Worm (Caenorhabditis elegans) whole organism, L1 larva: ENCODE measurements around the gene Y51H4A.24.
"Not testable (repeated sequence)": the region's sequence is repeated elsewhere in the genome, so short reads cannot be mapped to it uniquely, and the experiment has no call there.

Source experiments
- aly-2 ChIP-seq: fragments of 150-350 bp; optimal IDR thresholded peaks from 2 replicates; lab custom pipeline; 2014; ENCODE audit warnings: missing biosample characterization, missing genetic modification characterization
- elt-3 ChIP-seq, 6 experiments: fragments of 150-350 bp in 1 of 6; sonication (generic microtip); optimal IDR thresholded peaks; 2 replicates each; lab custom pipeline; 2017 to 2018; ENCODE audit warnings: missing biosample characterization in 6 of 6, missing genetic modification characterization in 6 of 6, inconsistent platforms in 1 of 6
- fos-1 ChIP-seq: fragments of 150-350 bp; optimal IDR thresholded peaks from 2 replicates; lab custom pipeline; 2014; ENCODE audit warnings: missing biosample characterization, missing genetic modification characterization
- nhr-77 ChIP-seq: fragments of 150-350 bp; optimal IDR thresholded peaks from 2 replicates; lab custom pipeline; 2014; ENCODE audit warnings: missing biosample characterization, missing genetic modification characterization
- nhr-90 ChIP-seq: sonication (generic microtip); optimal IDR thresholded peaks from 2 replicates; lab custom pipeline; 2016; ENCODE audit warnings: mild to moderate bottlenecking, missing genetic modification characterization, missing compliant biosample characterization; ENCODE audit not compliant: poor library complexity

DNA sequence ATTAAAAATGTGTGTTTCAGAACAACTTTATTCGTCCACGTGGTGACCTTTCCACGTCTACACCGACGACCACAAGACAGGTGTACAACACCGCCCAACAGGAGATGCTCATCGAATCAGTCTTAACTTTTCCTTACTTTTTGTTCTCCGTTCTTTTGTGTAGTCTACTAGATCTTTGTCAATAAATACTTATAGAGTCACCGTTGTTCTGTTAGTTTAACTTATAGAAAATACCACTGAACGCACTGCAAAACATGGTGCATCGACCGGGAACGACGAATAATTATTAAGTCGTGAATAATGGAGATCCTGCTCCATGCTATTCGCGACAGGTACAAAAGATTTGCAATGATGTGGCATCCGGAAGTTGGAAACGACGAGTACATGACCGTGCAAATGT lies 18.1 kb downstream of the Y51H4A.24 start, which contains the start of gene Y51H4A.23:
- TF ChIP-seq aly-2 (tag; lab: Kevin White, UChicago); nhr-77; fos-1 (tag; lab: Kevin White, UChicago); nhr-90 (tag; lab: Kevin White, UChicago); elt-3 (tag; optimal IDR thresholded peaks at IDR 0.05; lab: Kevin White, UChicago): not testable (repeated sequence)
